Fruit fly (Drosophila melanogaster): ENCODE results near the gene CG31522.

The CG31522 gene

DNA sequence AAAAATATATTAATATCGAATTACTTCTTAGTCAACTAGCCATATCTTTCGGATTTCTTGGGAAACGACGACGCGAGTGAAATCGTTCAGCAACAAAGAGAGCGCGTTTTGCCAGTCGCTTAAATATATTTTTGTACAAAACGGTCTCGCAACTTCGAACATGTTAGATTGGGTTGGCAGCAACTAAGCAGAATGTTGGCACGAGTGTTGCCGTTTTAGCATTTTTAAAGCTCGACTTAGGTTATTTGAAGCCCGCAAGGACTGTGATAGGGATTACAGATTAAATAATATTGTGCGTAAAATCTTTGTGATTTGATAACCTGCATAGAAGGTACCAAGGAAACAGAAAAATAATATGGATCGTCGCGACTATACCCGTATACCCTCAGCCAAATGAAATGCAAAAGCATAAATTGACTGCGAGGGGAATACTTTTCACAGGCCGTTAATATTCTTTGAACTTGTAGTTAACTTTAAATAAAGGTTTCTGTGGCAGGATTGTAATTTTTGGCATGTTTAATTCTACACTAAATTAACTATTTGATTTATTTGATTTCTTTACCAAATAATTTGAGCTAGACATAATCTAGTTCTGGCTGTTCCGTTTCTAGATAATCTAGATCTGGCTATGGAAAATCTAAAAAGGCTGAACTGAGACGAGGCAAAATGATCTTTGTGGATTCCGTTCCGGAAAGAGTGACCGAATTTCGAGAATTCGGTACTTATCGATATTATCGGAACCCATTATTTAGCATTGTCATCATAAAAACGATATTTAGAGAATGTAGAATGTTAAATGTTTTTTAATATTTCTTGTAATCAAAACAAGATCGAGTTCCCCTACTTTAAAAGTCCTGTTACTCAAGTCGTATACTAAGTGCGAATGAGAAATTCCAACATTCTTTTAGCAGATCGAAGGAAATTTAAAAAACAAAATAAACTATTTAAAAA lies 16.6 kb upstream of the CG31522 start, which contains the start of gene CG31523 (continued):
- TF ChIP-seq pzg (GFP tag; optimal IDR thresholded peaks at IDR 0.05) (peak; percentile 45), Optix (GFP tag; IDR thresholded peaks at IDR 0.05) (no peak), Lhr (GFP tag; optimal IDR thresholded peaks at IDR 0.05) (peak; percentile 59), fd96Cb (tag; optimal IDR thresholded peaks at IDR 0.05) (no peak), ato (GFP tag; IDR thresholded peaks at IDR 0.05; ENCODE audit: partially characterized antibody) (peak; percentile 37; the same call in 1 of the 2 replicates), hb (GFP tag; IDR thresholded peaks at IDR 0.05; ENCODE audit: partially characterized antibody) (no peak), CG1602 (GFP tag; optimal IDR thresholded peaks at IDR 0.05) (no peak), BtbVII (GFP tag; optimal IDR thresholded peaks at IDR 0.05) (no peak), CG9797 (GFP tag; optimal IDR thresholded peaks at IDR 0.05) (peak; percentile 42), cad (GFP tag; optimal IDR thresholded peaks at IDR 0.05) (no peak), en (GFP tag; optimal IDR thresholded peaks at IDR 0.05) (no peak), p53 (GFP tag; optimal IDR thresholded peaks at IDR 0.05) (peak; percentile 15), CG3838 (GFP tag; optimal IDR thresholded peaks at IDR 0.05) (no peak), Scr (GFP tag; IDR thresholded peaks at IDR 0.05; ENCODE audit: partially characterized antibody) (peak; percentile 77), az2 (GFP tag; optimal IDR thresholded peaks at IDR 0.05) (no peak), CG13894 (tag; optimal IDR thresholded peaks at IDR 0.05) (no peak), aop (GFP tag; IDR thresholded peaks at IDR 0.05) (no peak), Max (GFP tag; optimal IDR thresholded peaks at IDR 0.05) (no peak), CG7556 (GFP tag; optimal IDR thresholded peaks at IDR 0.05) (no peak), pros (GFP tag; optimal IDR thresholded peaks at IDR 0.05) (no peak), Abd-B (GFP tag; optimal IDR thresholded peaks at IDR 0.05) (no peak), CG6254 (GFP tag; optimal IDR thresholded peaks at IDR 0.05) (no peak), pita (GFP tag; optimal IDR thresholded peaks at IDR 0.05) (no peak), CG9932 (GFP tag; IDR thresholded peaks at IDR 0.05) (peak; percentile 23; the same call in 1 of the 2 replicates), hbn (GFP tag; IDR thresholded peaks at IDR 0.05; ENCODE audit: partially characterized antibody) (peak; percentile 76), slbo (GFP tag; IDR thresholded peaks at IDR 0.05) (no peak), CG1603 (tag; optimal IDR thresholded peaks at IDR 0.05) (peak; percentile 49), knrl (GFP tag; IDR thresholded peaks at IDR 0.05; ENCODE audit: partially characterized antibody) (peak; percentile 72), Dref (GFP tag; IDR thresholded peaks at IDR 0.05) (peak; percentile 64), al (GFP tag; IDR thresholded peaks at IDR 0.05) (no peak), eve (GFP tag; optimal IDR thresholded peaks at IDR 0.05) (no peak), CG34422 (GFP tag; IDR thresholded peaks at IDR 0.05) (no peak), pan (optimal IDR thresholded peaks at IDR 0.05) (no peak), pan (GFP tag; optimal IDR thresholded peaks at IDR 0.05 in 1 of 2, IDR thresholded peaks at IDR 0.05 in 1 of 2) (no peak), amos (GFP tag; IDR thresholded peaks at IDR 0.05; ENCODE audit: partially characterized antibody) (peak; percentile 85), unpg (GFP tag; optimal IDR thresholded peaks at IDR 0.05) (no peak), GATAe (GFP tag; conservative IDR thresholded peaks at IDR 0.05) (no peak), Meics (GFP tag; optimal IDR thresholded peaks at IDR 0.05) (no peak), Blimp-1 (GFP tag; optimal IDR thresholded peaks at IDR 0.05) (no peak), CG14860 (GFP tag; IDR thresholded peaks at IDR 0.05; ENCODE audit: partially characterized antibody) (peak; percentile 55; the same call in 2 of the 3 replicates), CG18011 (GFP tag; optimal IDR thresholded peaks at IDR 0.05) (no peak), Bteb2 (GFP tag; optimal IDR thresholded peaks at IDR 0.05) (no peak), CG5953 (GFP tag; IDR thresholded peaks at IDR 0.05) (no peak), CG32532 (GFP tag; IDR thresholded peaks at IDR 0.05) (no peak), CG6791 (GFP tag; IDR thresholded peaks at IDR 0.05; ENCODE audit: partially characterized antibody) (peak; percentile 83), CG13287 (GFP tag; IDR thresholded peaks at IDR 0.05; ENCODE audit: partially characterized antibody) (peak; percentile 78), CG17802 (tag; optimal IDR thresholded peaks at IDR 0.05) (no peak), CG7839 (tag; optimal IDR thresholded peaks at IDR 0.05) (no peak)
